Fruit fly (Drosophila melanogaster) whole organism, embryonic: Measurements from ENCODE around the gene CG34126.

Source experiments
- CG1024 ChIP-seq: fragments of 200-800 bp; sonication (Bioruptor generic); IDR thresholded peaks from 2 replicates; pipeline ENCODE4 v1.3.6; 2022; ENCODE audit warnings: missing biosample characterization, missing genetic modification characterization
- CG10431 ChIP-seq: fragments of 200-800 bp; sonication (Bioruptor generic); optimal IDR thresholded peaks from 3 replicates; lab custom pipeline; 2018; ENCODE audit warnings: missing biosample characterization, mild to moderate bottlenecking, missing genetic modification characterization
- CG11093 ChIP-seq: fragments of 200-800 bp; sonication (Bioruptor generic); IDR thresholded peaks from 3 replicates; pipeline ENCODE4 v1.3.6; 2022; ENCODE audit warnings: missing biosample characterization, missing genetic modification characterization
- CG12236 ChIP-seq: fragments of 200-800 bp; sonication (Bioruptor generic); optimal IDR thresholded peaks from 2 replicates; lab custom pipeline; 2016; ENCODE audit warnings: missing biosample characterization, missing genetic modification characterization
- CG12391 ChIP-seq: fragments of 200-800 bp; sonication (Bioruptor generic); optimal IDR thresholded peaks from 3 replicates; lab custom pipeline; 2018; ENCODE audit warnings: missing biosample characterization, mild to moderate bottlenecking, missing genetic modification characterization, moderate library complexity
- CG12769 ChIP-seq: fragments of 200-800 bp; sonication (Bioruptor generic); optimal IDR thresholded peaks from 2 replicates; lab custom pipeline; 2019; ENCODE audit warnings: missing biosample characterization, mild to moderate bottlenecking, missing genetic modification characterization, moderate library complexity
- CG14965 ChIP-seq: fragments of 200-800 bp; sonication (Bioruptor generic); optimal IDR thresholded peaks from 2 replicates; lab custom pipeline; 2016; ENCODE audit warnings: missing biosample characterization, missing genetic modification characterization, borderline replicate concordance
- CG15696 ChIP-seq: fragments of 200-800 bp; sonication (Bioruptor generic); optimal IDR thresholded peaks from 2 replicates; lab custom pipeline; 2019; ENCODE audit warnings: missing biosample characterization, mild to moderate bottlenecking, missing genetic modification characterization, moderate library complexity
- CG18476 ChIP-seq: fragments of 200-800 bp; sonication (Bioruptor generic); optimal IDR thresholded peaks from 2 replicates; lab custom pipeline; 2016; ENCODE audit warnings: missing biosample characterization, mild to moderate bottlenecking, missing genetic modification characterization
- CG4404 ChIP-seq: fragments of 200-800 bp; sonication (Bioruptor generic); IDR thresholded peaks from 2 replicates; pipeline ENCODE4 v1.3.6; 2022; ENCODE audit warnings: missing biosample characterization, missing genetic modification characterization
- CG4820 ChIP-seq: fragments of 200-800 bp; sonication (Bioruptor generic); optimal IDR thresholded peaks from 3 replicates; lab custom pipeline; 2016; ENCODE audit warnings: missing biosample characterization, missing genetic modification characterization
- CG5180 ChIP-seq: fragments of 200-800 bp; sonication (Bioruptor generic); optimal IDR thresholded peaks from 3 replicates; lab custom pipeline; 2017; ENCODE audit warnings: missing biosample characterization, missing genetic modification characterization, mild to moderate bottlenecking, moderate library complexity, missing genetic modification reagents
- CG7928 ChIP-seq: fragments of 200-800 bp; sonication (Bioruptor generic); optimal IDR thresholded peaks from 2 replicates; lab custom pipeline; 2017; ENCODE audit warnings: missing biosample characterization, mild to moderate bottlenecking, missing genetic modification characterization
- CG8281 ChIP-seq: fragments of 200-800 bp; sonication (Bioruptor generic); optimal IDR thresholded peaks from 2 replicates; lab custom pipeline; 2018; ENCODE audit warnings: missing biosample characterization, mild to moderate bottlenecking, missing genetic modification characterization, moderate library complexity
- CG8944 ChIP-seq: fragments of 200-800 bp; sonication (Bioruptor generic); optimal IDR thresholded peaks from 3 replicates; lab custom pipeline; 2016; ENCODE audit warnings: missing biosample characterization, missing genetic modification characterization
- CG9797 ChIP-seq: fragments of 200-800 bp; sonication (Bioruptor generic); optimal IDR thresholded peaks from 3 replicates; lab custom pipeline; 2018; ENCODE audit warnings: missing biosample characterization, mild to moderate bottlenecking, missing genetic modification characterization
- CoRest ChIP-seq: fragments of 200-800 bp; sonication (Bioruptor generic); optimal IDR thresholded peaks from 3 replicates; lab custom pipeline; 2018; ENCODE audit warnings: missing biosample characterization, mild to moderate bottlenecking, missing genetic modification characterization, moderate library complexity
- D19A ChIP-seq: fragments of 200-800 bp; optimal IDR thresholded peaks from 3 replicates; lab custom pipeline; 2019; ENCODE audit warnings: missing biosample characterization, mild to moderate bottlenecking, missing genetic modification characterization, moderate library complexity
- Dip3 ChIP-seq: fragments of 200-800 bp; sonication (Bioruptor generic); optimal IDR thresholded peaks from 3 replicates; lab custom pipeline; 2016; ENCODE audit warnings: missing biosample characterization, missing genetic modification characterization
- H15 ChIP-seq: fragments of 200-800 bp; sonication (Bioruptor generic); IDR thresholded peaks from 3 replicates; pipeline ENCODE4 v1.3.6; 2022; ENCODE audit warnings: missing biosample characterization, missing genetic modification characterization
- Jarid2 ChIP-seq: fragments of 200-800 bp; sonication (Bioruptor generic); optimal IDR thresholded peaks from 3 replicates; lab custom pipeline; 2017; ENCODE audit warnings: mild to moderate bottlenecking, missing biosample characterization, missing genetic modification reagents, missing genetic modification characterization
- NfI ChIP-seq: fragments of 200-800 bp; sonication (Bioruptor generic); optimal IDR thresholded peaks from 3 replicates; lab custom pipeline; 2018; ENCODE audit warnings: missing biosample characterization, mild to moderate bottlenecking, missing genetic modification characterization, moderate library complexity
- Spps ChIP-seq: fragments of 200-800 bp; sonication (Bioruptor generic); optimal IDR thresholded peaks from 2 replicates; lab custom pipeline; 2018; ENCODE audit warnings: missing biosample characterization, mild to moderate bottlenecking, missing genetic modification characterization
- Sry-β ChIP-seq: fragments of 200-800 bp; sonication (Bioruptor generic); optimal IDR thresholded peaks from 2 replicates; lab custom pipeline; 2018; ENCODE audit warnings: missing biosample characterization, mild to moderate bottlenecking, missing genetic modification characterization, moderate library complexity
- Xrp1 ChIP-seq: fragments of 200-800 bp; sonication (Bioruptor generic); IDR thresholded peaks from 2 replicates; pipeline ENCODE4 v1.3.6; 2022; ENCODE audit warnings: missing biosample characterization, missing genetic modification characterization
- ab ChIP-seq: fragments of 200-800 bp; sonication (Bioruptor generic); optimal IDR thresholded peaks from 2 replicates; lab custom pipeline; 2016; ENCODE audit warnings: missing biosample characterization, missing genetic modification characterization
- chif ChIP-seq, 2 experiments: fragments of 200-800 bp; sonication (Bioruptor generic); optimal IDR thresholded peaks; 3 replicates each; lab custom pipeline; 2016; ENCODE audit warnings: missing biosample characterization in 2 of 2, missing genetic modification characterization in 2 of 2
- ci ChIP-seq: fragments of 200-800 bp; sonication (Bioruptor generic); IDR thresholded peaks from 3 replicates; pipeline ENCODE4 v1.3.6; 2022; ENCODE audit warnings: missing biosample characterization, missing genetic modification characterization
- dpn ChIP-seq, 2 experiments: fragments of 200-800 bp; sonication (Bioruptor generic); optimal IDR thresholded peaks; 3 replicates each; lab custom pipeline; 2016; ENCODE audit warnings: missing biosample characterization in 2 of 2, missing genetic modification characterization in 2 of 2
- ems ChIP-seq: fragments of 200-800 bp; sonication (Bioruptor generic); optimal IDR thresholded peaks from 3 replicates; lab custom pipeline; 2016; ENCODE audit warnings: missing biosample characterization, missing genetic modification characterization
- eve ChIP-seq, 2 experiments: fragments of >200 bp; optimal IDR thresholded peaks; 2 replicates each; lab custom pipeline; 2017; ENCODE audit warnings: missing biosample characterization in 2 of 2, missing genetic modification characterization in 2 of 2
- fd3F ChIP-seq: fragments of 200-800 bp; sonication (Bioruptor generic); optimal IDR thresholded peaks from 2 replicates; lab custom pipeline; 2018; ENCODE audit warnings: missing biosample characterization, mild to moderate bottlenecking, missing genetic modification characterization, moderate library complexity
- ftz-f1 ChIP-seq: fragments of 200-800 bp; sonication (Bioruptor generic); optimal IDR thresholded peaks from 2 replicates; lab custom pipeline; 2016; ENCODE audit warnings: missing biosample characterization, missing genetic modification characterization
- grau ChIP-seq: fragments of 200-800 bp; optimal IDR thresholded peaks from 3 replicates; lab custom pipeline; 2019; ENCODE audit warnings: missing biosample characterization, mild to moderate bottlenecking, missing genetic modification characterization, moderate library complexity
- grn ChIP-seq: fragments of 200-800 bp; sonication (Bioruptor generic); optimal IDR thresholded peaks from 3 replicates; lab custom pipeline; 2017; ENCODE audit warnings: missing biosample characterization, missing genetic modification characterization
- lov ChIP-seq, 2 experiments: fragments of 200-800 bp in 1 of 2; fragments of >200 bp in 1 of 2; sonication (Bioruptor generic) in 1 of 2; IDR thresholded peaks in 1 of 2; optimal IDR thresholded peaks in 1 of 2; 2 replicates in 1 of 2; 3 replicates in 1 of 2; pipeline versions ENCODE4 v1.3.6 to Lab custom; 2017 to 2022; ENCODE audit warnings: missing biosample characterization in 1 of 2, missing genetic modification characterization in 1 of 2
- nerfin-2 ChIP-seq: fragments of 200-800 bp; sonication (Bioruptor generic); IDR thresholded peaks from 2 replicates; pipeline ENCODE4 v1.3.6; 2022; ENCODE audit warnings: missing biosample characterization, missing genetic modification characterization; ENCODE audit not compliant: partially characterized antibody
- onecut ChIP-seq: fragments of 200-800 bp; sonication (Bioruptor generic); IDR thresholded peaks from 2 replicates; pipeline ENCODE4 v1.3.6; 2022; ENCODE audit warnings: missing biosample characterization, missing genetic modification characterization
- psq ChIP-seq: fragments of 200-800 bp; sonication (Bioruptor generic); optimal IDR thresholded peaks from 2 replicates; lab custom pipeline; 2017; ENCODE audit warnings: missing biosample characterization, missing genetic modification characterization
- sc ChIP-seq, 3 experiments: fragments of >200 bp in 2 of 3; fragments of 200-800 bp in 1 of 3; sonication (Bioruptor generic) in 1 of 3; optimal IDR thresholded peaks; 2 replicates in 2 of 3; 3 replicates in 1 of 3; lab custom pipeline; 2017; ENCODE audit warnings: mild to moderate bottlenecking in 1 of 3, missing biosample characterization in 1 of 3, missing genetic modification characterization in 1 of 3, missing genetic modification reagents in 1 of 3
- schlank ChIP-seq: fragments of 200-800 bp; sonication (Bioruptor generic); optimal IDR thresholded peaks from 2 replicates; lab custom pipeline; 2018; ENCODE audit warnings: missing biosample characterization, mild to moderate bottlenecking, missing genetic modification characterization
- sens-2 ChIP-seq: fragments of 200-800 bp; sonication (Bioruptor generic); IDR thresholded peaks from 2 replicates; pipeline ENCODE4 v1.3.6; 2022; ENCODE audit warnings: missing biosample characterization, missing genetic modification characterization
- sna ChIP-seq: fragments of 200-800 bp; sonication (Bioruptor generic); IDR thresholded peaks from 2 replicates; pipeline ENCODE4 v1.3.6; 2022; ENCODE audit warnings: missing biosample characterization, missing genetic modification characterization; ENCODE audit not compliant: partially characterized antibody
- sr ChIP-seq: fragments of 200-800 bp; sonication (Bioruptor generic); IDR thresholded peaks from 3 replicates; pipeline ENCODE4 v1.3.6; 2022; ENCODE audit warnings: missing biosample characterization, missing genetic modification characterization
- tio ChIP-seq: fragments of 200-800 bp; sonication (Bioruptor generic); optimal IDR thresholded peaks from 2 replicates; lab custom pipeline; 2017; ENCODE audit warnings: missing biosample characterization, missing genetic modification characterization, inconsistent platforms
- tll ChIP-seq, 2 experiments: fragments of 200-800 bp in 1 of 2; fragments of >200 bp in 1 of 2; sonication (Bioruptor generic) in 1 of 2; optimal IDR thresholded peaks; 2 replicates each; lab custom pipeline; 2017 to 2019; ENCODE audit warnings: missing biosample characterization in 2 of 2, missing genetic modification characterization in 2 of 2, mild to moderate bottlenecking in 1 of 2, moderate library complexity in 1 of 2
- twi ChIP-seq: fragments of 200-800 bp; optimal IDR thresholded peaks from 2 replicates; lab custom pipeline; 2019; ENCODE audit warnings: missing biosample characterization, mild to moderate bottlenecking, missing genetic modification characterization, moderate library complexity

CG34126 gene

dm6 chr2L:4976988-4977551, 4.3 kb upstream of the CG34126 start, which contains the start of the genes Gmd and CG3792 (continued):
- TF ChIP-seq Spps (tag; lab: Kevin White, UChicago) (peak; percentile 93), CG11093 (GFP tag; lab: Robert Waterston, UW) (peak; percentile 94), Sry-β (GFP tag; lab: Kevin White, UChicago) (peak; percentile 76), Xrp1 (GFP tag; lab: Robert Waterston, UW) (peak; percentile 98), CG10431 (GFP tag; lab: Kevin White, UChicago) (peak; percentile 82), ci (GFP tag; lab: Robert Waterston, UW) (peak; percentile 93), twi (tag; lab: Kevin White, UChicago) (peak; percentile 87), Jarid2 (GFP tag; lab: Kevin White, UChicago) (no peak), CG18476 (GFP tag; lab: Kevin White, UChicago) (peak; percentile 93), tll (GFP tag; optimal IDR thresholded peaks at IDR 0.05; lab: Kevin White, UChicago) (peak; percentile 14 to 44), CG4404 (GFP tag; lab: Robert Waterston, UW) (peak; percentile 96), chif (GFP tag; optimal IDR thresholded peaks at IDR 0.05; lab: Kevin White, UChicago) (peak; percentile 85 to 96), CG5180 (GFP tag; lab: Kevin White, UChicago) (no peak), dpn (GFP tag; optimal IDR thresholded peaks at IDR 0.05; lab: Kevin White, UChicago) (peak; percentile 95 to 96), CG9797 (peak; percentile 45), tio (GFP tag; lab: Kevin White, UChicago) (no peak), CG7928 (GFP tag; lab: Kevin White, UChicago) (peak; percentile 72), grn (peak; percentile 59), CG8281 (tag; lab: Kevin White, UChicago) (no peak), CG4820 (peak; percentile 95), ems (GFP tag; lab: Kevin White, UChicago) (peak; percentile 91), D19A (tag; lab: Kevin White, UChicago) (peak; percentile 91), schlank (peak; percentile 82), fd3F (peak; percentile 94), onecut (GFP tag; lab: Robert Waterston, UW) (peak; percentile 89), nerfin-2 (peak; percentile 92), sens-2 (peak; percentile 84; the same call in 1 of the 2 replicates), lov (optimal IDR thresholded peaks at IDR 0.05; lab: Kevin White, UChicago) (no peak), lov (GFP tag; IDR thresholded peaks at IDR 0.05; lab: Robert Waterston, UW) (peak; percentile 76; the same call in 2 of the 3 replicates), CG12391 (tag; lab: Kevin White, UChicago) (peak; percentile 94), sna (GFP tag; lab: Robert Waterston, UW) (peak; percentile 80), sc (optimal IDR thresholded peaks at IDR 0.05; lab: Kevin White, UChicago) (no peak), sc (GFP tag; optimal IDR thresholded peaks at IDR 0.05; lab: Kevin White, UChicago) (peak; percentile 82), CG15696 (peak; percentile 96), CG12236 (GFP tag; lab: Kevin White, UChicago) (peak; percentile 82), NfI (peak; percentile 95), grau (tag; lab: Kevin White, UChicago) (peak; percentile 95), CoRest (tag; lab: Kevin White, UChicago) (peak; percentile 97), psq (GFP tag; lab: Kevin White, UChicago) (peak; percentile 69), sr (GFP tag; lab: Robert Waterston, UW) (peak; percentile 61; the same call in 1 of the 3 replicates), CG14965 (GFP tag; lab: Kevin White, UChicago) (peak; percentile 39), H15 (GFP tag; lab: Robert Waterston, UW) (peak; percentile 95), ftz-f1 (peak; percentile 52), CG1024 (GFP tag; lab: Robert Waterston, UW) (peak; percentile 86), ab (peak; percentile 84), CG12769 (tag; lab: Kevin White, UChicago) (no peak), CG8944 (peak; percentile 94), Dip3 (peak; percentile 92), eve (GFP tag; optimal IDR thresholded peaks at IDR 0.05; lab: Kevin White, UChicago) (peak in 1 of 2 experiments; percentile 67)
